Fruit fly (Drosophila melanogaster): ENCODE results near the gene Polr2C.

The Polr2C gene

DNA sequence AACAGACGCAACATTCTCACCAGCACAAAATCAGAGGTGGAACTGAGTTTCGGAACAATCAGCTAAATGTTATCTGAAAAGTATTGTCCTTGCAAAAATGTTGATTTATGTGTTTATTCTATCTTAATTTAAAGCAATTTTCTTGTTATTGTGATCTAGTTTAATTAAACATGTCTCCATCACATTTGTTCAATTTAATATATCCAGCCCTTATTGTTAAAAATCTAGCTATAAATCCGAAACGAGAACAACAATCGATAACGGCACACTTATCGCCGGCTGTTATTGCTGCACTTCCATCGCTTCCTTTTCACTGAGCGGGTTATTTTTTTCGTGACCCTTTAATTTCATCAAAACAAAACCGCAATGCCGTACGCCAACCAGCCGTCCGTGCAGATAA is at the start of gene Polr2C, which contains the start of the genes GatC and PolG2 (continued):
- TF ChIP-seq sqz (GFP tag; optimal IDR thresholded peaks at IDR 0.05) (no peak), CG13894 (tag; optimal IDR thresholded peaks at IDR 0.05) (no peak), fd64A (GFP tag; optimal IDR thresholded peaks at IDR 0.05) (no peak), seq (GFP tag; IDR thresholded peaks at IDR 0.05) (peak; percentile 30; the same call in 1 of the 2 replicates), sens-2 (GFP tag; IDR thresholded peaks at IDR 0.05) (no peak), Chrac-16 (GFP tag; optimal IDR thresholded peaks at IDR 0.05) (no peak), pho (GFP tag; optimal IDR thresholded peaks at IDR 0.05) (peak; percentile 5), gt (GFP tag; IDR thresholded peaks at IDR 0.05) (no peak), Antp (GFP tag; optimal IDR thresholded peaks at IDR 0.05) (no peak), CG3726 (GFP tag; IDR thresholded peaks at IDR 0.05) (no peak), eyg (GFP tag; optimal IDR thresholded peaks at IDR 0.05) (no peak), gcm2 (GFP tag; optimal IDR thresholded peaks at IDR 0.05) (no peak), dysf (GFP tag; IDR thresholded peaks at IDR 0.05) (no peak; the same call in 2 of the 3 replicates), unc-4 (GFP tag; IDR thresholded peaks at IDR 0.05; ENCODE audit: partially characterized antibody) (peak; percentile 81), emc (GFP tag; optimal IDR thresholded peaks at IDR 0.05) (no peak), CG16863 (GFP tag; optimal IDR thresholded peaks at IDR 0.05) (peak; percentile 38), ken (GFP tag; IDR thresholded peaks at IDR 0.05) (peak; percentile 47; the same call in 1 of the 3 replicates), gem (tag; optimal IDR thresholded peaks at IDR 0.05) (no peak), pan (optimal IDR thresholded peaks at IDR 0.05) (no peak), pan (GFP tag; optimal IDR thresholded peaks at IDR 0.05 in 1 of 2, IDR thresholded peaks at IDR 0.05 in 1 of 2) (no peak), CG4617 (GFP tag; optimal IDR thresholded peaks at IDR 0.05; ENCODE audit: borderline replicate concordance) (peak; percentile 94), Med (GFP tag) (peak; percentile 81), h (optimal IDR thresholded peaks at IDR 0.05) (no peak), CG13775 (GFP tag; optimal IDR thresholded peaks at IDR 0.05) (peak; percentile 62), nerfin-1 (tag; optimal IDR thresholded peaks at IDR 0.05) (no peak), CG6654 (GFP tag; optimal IDR thresholded peaks at IDR 0.05) (no peak), Hmx (GFP tag; optimal IDR thresholded peaks at IDR 0.05) (no peak), stwl (tag; optimal IDR thresholded peaks at IDR 0.05) (peak; percentile 68), CG15073 (GFP tag; optimal IDR thresholded peaks at IDR 0.05) (no peak), CHES-1-like (GFP tag; optimal IDR thresholded peaks at IDR 0.05) (peak; percentile 72), CG15269 (tag; optimal IDR thresholded peaks at IDR 0.05) (no peak), insv (GFP tag; optimal IDR thresholded peaks at IDR 0.05) (peak in 1 of 2 experiments; percentile 46), run (tag; optimal IDR thresholded peaks at IDR 0.05) (no peak), CoRest (tag; optimal IDR thresholded peaks at IDR 0.05) (peak; percentile 56), gce (GFP tag; IDR thresholded peaks at IDR 0.05) (no peak), Sin3A (optimal IDR thresholded peaks at IDR 0.05) (peak; percentile 77), salm (tag; optimal IDR thresholded peaks at IDR 0.05) (no peak), kay (GFP tag; optimal IDR thresholded peaks at IDR 0.05) (no peak), CG12299 (tag; optimal IDR thresholded peaks at IDR 0.05) (peak; percentile 64), stc (GFP tag; IDR thresholded peaks at IDR 0.05) (no peak), HLH54F (GFP tag; optimal IDR thresholded peaks at IDR 0.05) (peak; percentile 41), D19B (GFP tag; optimal IDR thresholded peaks at IDR 0.05) (no peak), unpg (GFP tag; optimal IDR thresholded peaks at IDR 0.05) (no peak), dati (GFP tag; IDR thresholded peaks at IDR 0.05) (no peak), B-H1 (GFP tag; IDR thresholded peaks at IDR 0.05) (no peak; the same call in 2 of the 3 replicates), sr (GFP tag; IDR thresholded peaks at IDR 0.05) (no peak), CG2889 (GFP tag; IDR thresholded peaks at IDR 0.05) (no peak), dmrt11E (tag; optimal IDR thresholded peaks at IDR 0.05) (peak; percentile 22), cg (GFP tag; optimal IDR thresholded peaks at IDR 0.05) (no peak), CG2712 (tag; optimal IDR thresholded peaks at IDR 0.05) (peak; percentile 41), CG11560 (tag; IDR thresholded peaks at IDR 0.05) (no peak), NC2α (GFP tag; optimal IDR thresholded peaks at IDR 0.05) (no peak), kah (GFP tag; optimal IDR thresholded peaks at IDR 0.05) (no peak)

Measured in whole organism, embryonic.